Fruit fly (Drosophila melanogaster) whole organism, embryonic: ENCODE measurements around the gene BTBD9.
A peak's percentile ranks its signal among the peaks of the same experiment; 100 is the strongest.

Experiments used
- Adf1 ChIP-seq: fragments of 200-800 bp; sonication (Bioruptor generic); IDR thresholded peaks from 2 replicates; pipeline ENCODE4 v1.3.6; 2022; ENCODE audit warnings: missing biosample characterization, missing genetic modification characterization
- CG10321 ChIP-seq: fragments of 200-800 bp; sonication (Bioruptor generic); IDR thresholded peaks from 2 replicates; pipeline ENCODE4 v1.3.6; 2022; ENCODE audit warnings: missing biosample characterization, missing genetic modification characterization
- CG11456 ChIP-seq: fragments of 200-800 bp; sonication (Bioruptor generic); IDR thresholded peaks from 3 replicates; pipeline ENCODE4 v1.3.6; 2022; ENCODE audit warnings: missing biosample characterization, missing genetic modification characterization
- CG12071 ChIP-seq: fragments of 200-800 bp; sonication (Bioruptor generic); optimal IDR thresholded peaks from 3 replicates; lab custom pipeline; 2018; ENCODE audit warnings: missing biosample characterization, mild to moderate bottlenecking, missing genetic modification characterization
- CG12104 ChIP-seq: fragments of 200-800 bp; sonication (Bioruptor generic); optimal IDR thresholded peaks from 3 replicates; lab custom pipeline; 2016; ENCODE audit warnings: missing biosample characterization, missing genetic modification characterization
- CG13287 ChIP-seq: fragments of 200-800 bp; sonication (Bioruptor generic); IDR thresholded peaks from 2 replicates; pipeline ENCODE4 v1.3.6; 2022; ENCODE audit warnings: missing biosample characterization, missing genetic modification characterization; ENCODE audit not compliant: partially characterized antibody
- CG15479 ChIP-seq: fragments of 200-800 bp; sonication (Bioruptor generic); optimal IDR thresholded peaks from 3 replicates; lab custom pipeline; 2019; ENCODE audit warnings: missing biosample characterization, mild to moderate bottlenecking, missing genetic modification characterization, moderate library complexity
- CG1603 ChIP-seq: fragments of 200-800 bp; sonication (Bioruptor generic); optimal IDR thresholded peaks from 2 replicates; lab custom pipeline; 2019; ENCODE audit warnings: missing biosample characterization, mild to moderate bottlenecking, missing genetic modification characterization, moderate library complexity
- CG17612 ChIP-seq: fragments of 200-800 bp; sonication (Bioruptor generic); IDR thresholded peaks from 2 replicates; pipeline ENCODE4 v1.3.6; 2022; ENCODE audit warnings: missing biosample characterization, missing genetic modification characterization
- CG18599 ChIP-seq: fragments of 200-800 bp; sonication (Bioruptor generic); optimal IDR thresholded peaks from 3 replicates; lab custom pipeline; 2017; ENCODE audit warnings: missing biosample characterization, missing genetic modification characterization, mild to moderate bottlenecking, moderate library complexity, missing genetic modification reagents
- CG2202 ChIP-seq: fragments of 200-800 bp; sonication (Bioruptor generic); optimal IDR thresholded peaks from 2 replicates; lab custom pipeline; 2018; ENCODE audit warnings: missing biosample characterization, mild to moderate bottlenecking, missing genetic modification characterization
- CG3838 ChIP-seq: fragments of 200-800 bp; sonication (Bioruptor generic); optimal IDR thresholded peaks from 3 replicates; lab custom pipeline; 2016; ENCODE audit warnings: missing biosample characterization, missing genetic modification characterization
- CG4328 ChIP-seq: fragments of 200-800 bp; sonication (Bioruptor generic); optimal IDR thresholded peaks from 3 replicates; lab custom pipeline; 2017; ENCODE audit warnings: missing biosample characterization, missing genetic modification reagents, missing genetic modification characterization
- CG43689 ChIP-seq: fragments of 200-800 bp; sonication (Bioruptor generic); IDR thresholded peaks from 2 replicates; pipeline ENCODE4 v1.3.6; 2022; ENCODE audit warnings: missing biosample characterization, missing genetic modification characterization
- CG5180 ChIP-seq: fragments of 200-800 bp; sonication (Bioruptor generic); optimal IDR thresholded peaks from 3 replicates; lab custom pipeline; 2017; ENCODE audit warnings: missing biosample characterization, missing genetic modification characterization, mild to moderate bottlenecking, moderate library complexity, missing genetic modification reagents
- CG7839 ChIP-seq: fragments of 200-800 bp; sonication (Bioruptor generic); optimal IDR thresholded peaks from 3 replicates; lab custom pipeline; 2018; ENCODE audit warnings: missing biosample characterization, mild to moderate bottlenecking, missing genetic modification characterization, moderate library complexity
- D19A ChIP-seq: fragments of 200-800 bp; optimal IDR thresholded peaks from 3 replicates; lab custom pipeline; 2019; ENCODE audit warnings: missing biosample characterization, mild to moderate bottlenecking, missing genetic modification characterization, moderate library complexity
- ERR ChIP-seq: fragments of 200-800 bp; sonication (Bioruptor generic); optimal IDR thresholded peaks from 2 replicates; lab custom pipeline; 2016; ENCODE audit warnings: missing biosample characterization, missing genetic modification characterization
- H15 ChIP-seq: fragments of 200-800 bp; sonication (Bioruptor generic); IDR thresholded peaks from 3 replicates; pipeline ENCODE4 v1.3.6; 2022; ENCODE audit warnings: missing biosample characterization, missing genetic modification characterization
- Hr78 ChIP-seq, 2 experiments: fragments of 200-800 bp in 1 of 2; fragments of >200 bp in 1 of 2; sonication (Bioruptor generic) in 1 of 2; optimal IDR thresholded peaks; 2 replicates each; lab custom pipeline; 2017 to 2019; ENCODE audit warnings: missing biosample characterization in 2 of 2, missing genetic modification characterization in 2 of 2, mild to moderate bottlenecking in 1 of 2, moderate library complexity in 1 of 2
- Myb ChIP-seq: fragments of 200-800 bp; sonication (Bioruptor generic); optimal IDR thresholded peaks from 2 replicates; lab custom pipeline; 2016; ENCODE audit warnings: missing biosample characterization, missing genetic modification characterization
- NC2α ChIP-seq: fragments of 200-800 bp; sonication (Bioruptor generic); optimal IDR thresholded peaks from 2 replicates; lab custom pipeline; 2016; ENCODE audit warnings: missing biosample characterization, missing genetic modification characterization
- NC2β ChIP-seq: fragments of 200-800 bp; sonication (Bioruptor generic); optimal IDR thresholded peaks from 2 replicates; lab custom pipeline; 2016; ENCODE audit warnings: missing biosample characterization, missing genetic modification characterization
- Opbp ChIP-seq: fragments of 200-800 bp; sonication (Bioruptor generic); IDR thresholded peaks from 3 replicates; pipeline ENCODE4 v1.3.6; 2022; ENCODE audit warnings: missing biosample characterization, missing genetic modification characterization; ENCODE audit not compliant: partially characterized antibody
- Rx ChIP-seq: fragments of 200-800 bp; sonication (Bioruptor generic); IDR thresholded peaks from 2 replicates; pipeline ENCODE4 v1.3.6; 2022; ENCODE audit warnings: missing biosample characterization, missing genetic modification characterization
- Sin3A ChIP-seq: fragments of >200 bp; optimal IDR thresholded peaks from 2 replicates; lab custom pipeline; 2018
- Sox100B ChIP-seq: fragments of 200-800 bp; sonication (Bioruptor generic); optimal IDR thresholded peaks from 3 replicates; lab custom pipeline; 2018; ENCODE audit warnings: missing biosample characterization, mild to moderate bottlenecking, missing genetic modification characterization
- YL-1 ChIP-seq: fragments of 200-800 bp; sonication (Bioruptor generic); optimal IDR thresholded peaks from 3 replicates; lab custom pipeline; 2017; ENCODE audit warnings: missing biosample characterization, mild to moderate bottlenecking, missing genetic modification characterization
- ab ChIP-seq: fragments of 200-800 bp; sonication (Bioruptor generic); optimal IDR thresholded peaks from 2 replicates; lab custom pipeline; 2016; ENCODE audit warnings: missing biosample characterization, missing genetic modification characterization
- ap ChIP-seq: fragments of 200-800 bp; sonication (Bioruptor generic); IDR thresholded peaks from 2 replicates; pipeline ENCODE4 v1.3.6; 2022; ENCODE audit warnings: missing biosample characterization, missing genetic modification characterization
- btn ChIP-seq: fragments of 200-800 bp; sonication (Bioruptor generic); optimal IDR thresholded peaks from 2 replicates; lab custom pipeline; 2016; ENCODE audit warnings: missing biosample characterization, missing genetic modification characterization
- cas ChIP-seq: fragments of 200-800 bp; sonication (Bioruptor generic); IDR thresholded peaks from 2 replicates; pipeline ENCODE4 v1.3.6; 2022; ENCODE audit warnings: missing biosample characterization, missing genetic modification characterization
- caup ChIP-seq: fragments of 200-800 bp; sonication (Bioruptor generic); optimal IDR thresholded peaks from 3 replicates; lab custom pipeline; 2017; ENCODE audit warnings: missing biosample characterization, mild to moderate bottlenecking, missing genetic modification characterization, moderate library complexity; ENCODE audit not compliant: severe bottlenecking
- croc ChIP-seq: fragments of 200-800 bp; sonication (Bioruptor generic); conservative IDR thresholded peaks from 3 replicates; pipeline ENCODE4 v1.3.6; 2022; ENCODE audit warnings: missing biosample characterization, missing genetic modification characterization
- dm ChIP-seq: fragments of 200-800 bp; sonication (Bioruptor generic); optimal IDR thresholded peaks from 3 replicates; lab custom pipeline; 2016; ENCODE audit warnings: missing biosample characterization, missing genetic modification characterization
- fd96Cb ChIP-seq: fragments of 200-800 bp; sonication (Bioruptor generic); optimal IDR thresholded peaks from 2 replicates; lab custom pipeline; 2018; ENCODE audit warnings: missing biosample characterization, mild to moderate bottlenecking, missing genetic modification characterization, moderate library complexity
- gsb ChIP-seq: fragments of 200-800 bp; sonication (Bioruptor generic); IDR thresholded peaks from 2 replicates; pipeline ENCODE4 v1.3.6; 2022; ENCODE audit warnings: missing biosample characterization, missing genetic modification characterization
- inv ChIP-seq: fragments of 200-800 bp; sonication (Bioruptor generic); IDR thresholded peaks from 2 replicates; pipeline ENCODE4 v1.3.6; 2022; ENCODE audit warnings: missing biosample characterization, missing genetic modification characterization; ENCODE audit not compliant: partially characterized antibody
- lola ChIP-seq, 3 experiments: fragments of >200 bp in 2 of 3; fragments of 200-800 bp in 1 of 3; sonication (Bioruptor generic) in 1 of 3; optimal IDR thresholded peaks; 2 replicates each; lab custom pipeline; 2017 to 2019; ENCODE audit warnings: missing biosample characterization in 3 of 3, missing genetic modification characterization in 3 of 3, mild to moderate bottlenecking in 1 of 3, moderate library complexity in 1 of 3
- p53 ChIP-seq: fragments of 200-800 bp; sonication (Bioruptor generic); optimal IDR thresholded peaks from 2 replicates; lab custom pipeline; 2016; ENCODE audit warnings: missing biosample characterization, missing genetic modification characterization
- pan ChIP-seq, 4 experiments: fragments of >200 bp in 3 of 4; fragments of 200-800 bp in 1 of 4; sonication (Bioruptor generic) in 1 of 4; optimal IDR thresholded peaks in 3 of 4; IDR thresholded peaks in 1 of 4; 2 replicates each; pipeline versions ENCODE4 v1.3.6 to Lab custom; 2017 to 2022; ENCODE audit warnings: missing biosample characterization in 2 of 4, missing genetic modification characterization in 2 of 4, mixed read lengths in 1 of 4
- pb ChIP-seq: fragments of 200-800 bp; sonication (Bioruptor generic); optimal IDR thresholded peaks from 3 replicates; lab custom pipeline; 2016; ENCODE audit warnings: missing biosample characterization, missing genetic modification characterization
- pzg ChIP-seq: fragments of 200-800 bp; sonication (Bioruptor generic); optimal IDR thresholded peaks from 3 replicates; lab custom pipeline; 2018; ENCODE audit warnings: missing biosample characterization, mild to moderate bottlenecking, missing genetic modification characterization, moderate library complexity
- ranshi ChIP-seq: fragments of 200-800 bp; sonication (Bioruptor generic); IDR thresholded peaks from 2 replicates; pipeline ENCODE4 v1.3.6; 2022; ENCODE audit warnings: missing biosample characterization, missing genetic modification characterization
- sens ChIP-seq: fragments of 200-800 bp; sonication (Bioruptor generic); peaks from one replicate; lab custom pipeline; 2016; ENCODE audit warnings: missing biosample characterization, missing genetic modification characterization
- sima ChIP-seq: fragments of 200-800 bp; sonication (Bioruptor generic); optimal IDR thresholded peaks from 2 replicates; lab custom pipeline; 2016; ENCODE audit warnings: missing biosample characterization, missing genetic modification characterization
- so ChIP-seq: fragments of 200-800 bp; sonication (Bioruptor generic); IDR thresholded peaks from 3 replicates; pipeline ENCODE4 v1.3.6; 2022; ENCODE audit warnings: missing biosample characterization, missing genetic modification characterization
- wor ChIP-seq: fragments of 200-800 bp; sonication (Bioruptor generic); IDR thresholded peaks from 2 replicates; pipeline ENCODE4 v1.3.6; 2022; ENCODE audit warnings: missing biosample characterization, missing genetic modification characterization
- zfh2 ChIP-seq: fragments of 200-800 bp; sonication (Bioruptor generic); optimal IDR thresholded peaks from 2 replicates; lab custom pipeline; 2016; ENCODE audit warnings: missing biosample characterization, missing genetic modification characterization

BTBD9 gene

DNA sequence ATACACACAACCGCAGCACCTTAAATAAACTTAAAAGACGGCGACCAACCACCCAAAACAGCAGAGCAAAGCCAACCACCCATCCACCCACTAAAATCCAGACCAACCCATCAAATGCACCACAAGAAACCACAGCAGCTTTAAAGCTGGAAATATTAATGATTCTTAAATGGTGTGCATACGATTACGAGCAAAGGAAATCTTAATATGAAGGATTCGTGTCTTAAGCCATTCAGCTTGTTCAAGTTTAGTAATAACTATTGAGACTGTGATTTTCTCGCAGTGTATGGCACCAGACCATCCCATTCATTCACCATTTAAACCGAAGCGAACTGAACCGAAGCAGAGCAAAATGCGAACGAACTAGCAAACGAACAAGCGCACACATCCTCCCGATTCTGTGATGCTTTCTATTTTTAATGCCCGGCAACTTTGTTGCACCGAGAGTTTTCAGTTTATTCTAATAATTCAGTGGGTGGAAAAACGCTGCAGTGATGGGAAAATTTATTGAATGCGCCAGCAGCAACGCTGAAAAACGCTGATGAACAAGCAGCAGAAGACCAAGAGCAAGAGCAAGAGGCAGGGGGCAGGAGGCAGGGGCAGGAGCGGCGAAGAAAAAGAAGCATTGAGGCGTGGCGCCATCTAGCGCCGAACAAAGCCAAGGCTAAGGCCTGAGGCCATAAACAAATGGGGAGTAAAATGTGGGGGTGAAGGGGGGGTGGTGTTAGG, 30.8 kb upstream of the BTBD9 start (continued):
- peak; percentile 94 for TF ChIP-seq CG18599 (GFP tag; lab: Kevin White, UChicago)
- peak; percentile 35 for TF ChIP-seq ab (GFP tag; lab: Kevin White, UChicago)
- peak; percentile 39 for TF ChIP-seq CG4328 (GFP tag; lab: Kevin White, UChicago)
- peak; percentile 36; the same call in 1 of the 2 replicates for TF ChIP-seq CG43689
- peak; percentile 67 for TF ChIP-seq gsb (GFP tag; lab: Robert Waterston, UW)
- TF ChIP-seq pb (GFP tag; lab: Kevin White, UChicago): peak; percentile 88
- TF ChIP-seq Hr78 (GFP tag; optimal IDR thresholded peaks at IDR 0.05; lab: Kevin White, UChicago): peak in 1 of 2 experiments; percentile 68
- TF ChIP-seq Adf1 (GFP tag; lab: Robert Waterston, UW): peak; percentile 56; the same call in 1 of the 2 replicates
- TF ChIP-seq CG17612: no peak
- TF ChIP-seq croc (GFP tag; lab: Robert Waterston, UW): peak; percentile 79
- TF ChIP-seq H15: peak; percentile 88
- TF ChIP-seq YL-1 (GFP tag; lab: Kevin White, UChicago): no peak
- TF ChIP-seq CG1603 (tag; lab: Kevin White, UChicago): peak; percentile 95
- TF ChIP-seq ap (GFP tag; lab: Robert Waterston, UW): peak; percentile 85
- no peak for TF ChIP-seq inv (GFP tag; lab: Robert Waterston, UW)
- no peak for TF ChIP-seq pan (optimal IDR thresholded peaks at IDR 0.05; lab: Kevin White, UChicago)
- peak in 1 of 2 experiments; percentile 91 for TF ChIP-seq pan (GFP tag; optimal IDR thresholded peaks at IDR 0.05 in 1 of 2, IDR thresholded peaks at IDR 0.05 in 1 of 2)
- peak; percentile 98 for TF ChIP-seq sens (GFP tag; lab: Kevin White, UChicago)
- TF ChIP-seq fd96Cb (tag; lab: Kevin White, UChicago): peak; percentile 90
- TF ChIP-seq lola (GFP tag; optimal IDR thresholded peaks at IDR 0.05; lab: Kevin White, UChicago): peak in 1 of 3 experiments; percentile 69
- peak; percentile 66 for TF ChIP-seq CG5180 (GFP tag; lab: Kevin White, UChicago)
- peak; percentile 86 for TF ChIP-seq btn (GFP tag; lab: Kevin White, UChicago)
- TF ChIP-seq CG7839: peak; percentile 92
- peak; percentile 2 for TF ChIP-seq pzg (GFP tag; lab: Kevin White, UChicago)
- TF ChIP-seq CG15479 (GFP tag; lab: Kevin White, UChicago): no peak
- TF ChIP-seq sima (GFP tag; lab: Kevin White, UChicago): peak; percentile 54
- TF ChIP-seq dm (GFP tag; lab: Kevin White, UChicago): peak; percentile 71
- no peak for TF ChIP-seq CG12104 (GFP tag; lab: Kevin White, UChicago)
- peak; percentile 70 for TF ChIP-seq CG2202 (tag; lab: Kevin White, UChicago)
- TF ChIP-seq Sox100B (GFP tag; lab: Kevin White, UChicago): peak; percentile 82
- TF ChIP-seq wor (GFP tag; lab: Robert Waterston, UW): peak; percentile 81
- TF ChIP-seq D19A: peak; percentile 80
- peak; percentile 93 for TF ChIP-seq CG12071
- TF ChIP-seq ERR: peak; percentile 53
- no peak for TF ChIP-seq Sin3A (lab: Kevin White, UChicago)
- peak; percentile 58 for TF ChIP-seq NC2β (GFP tag; lab: Kevin White, UChicago)
- TF ChIP-seq CG11456 (GFP tag; lab: Robert Waterston, UW): peak; percentile 89
- peak; percentile 80 for TF ChIP-seq Rx (GFP tag; lab: Robert Waterston, UW)
- TF ChIP-seq ranshi (GFP tag; lab: Robert Waterston, UW): peak; percentile 82; the same call in 1 of the 2 replicates
- TF ChIP-seq so (GFP tag; lab: Robert Waterston, UW): peak; percentile 85
- TF ChIP-seq zfh2 (GFP tag; lab: Kevin White, UChicago): peak; percentile 67
- no peak for TF ChIP-seq Opbp (GFP tag; lab: Robert Waterston, UW)
- no peak for TF ChIP-seq cas
- TF ChIP-seq CG13287: no peak
- TF ChIP-seq caup (GFP tag; lab: Kevin White, UChicago): peak; percentile 84
- peak; percentile 62 for TF ChIP-seq NC2α (GFP tag; lab: Kevin White, UChicago)
- peak; percentile 52; the same call in 1 of the 2 replicates for TF ChIP-seq CG10321 (GFP tag; lab: Robert Waterston, UW)
- TF ChIP-seq Myb (GFP tag; lab: Kevin White, UChicago): peak; percentile 70
- peak; percentile 64 for TF ChIP-seq CG3838 (GFP tag; lab: Kevin White, UChicago)
- TF ChIP-seq p53 (GFP tag; lab: Kevin White, UChicago): no peak
